Worm (Caenorhabditis elegans): ENCODE results near the gene math-5.

ce11 chrII:1922665-1923187 lies 40.1 kb upstream of the math-5 start, which contains the start of the genes bath-2 and F52C6.4:
- TF ChIP-seq unc-62 (GFP tag; optimal IDR thresholded peaks at IDR 0.05), result no peak
- no peak for TF ChIP-seq ztf-11 (tag; optimal IDR thresholded peaks at IDR 0.05)
- no peak for TF ChIP-seq lin-39 (tag; optimal IDR thresholded peaks at IDR 0.05)
- no peak for TF ChIP-seq mdl-1 (tag; optimal IDR thresholded peaks at IDR 0.05)
- no peak for TF ChIP-seq ceh-63 (GFP tag; optimal IDR thresholded peaks at IDR 0.05)
- no peak for TF ChIP-seq alr-1 (tag; optimal IDR thresholded peaks at IDR 0.05; ENCODE audit: borderline replicate concordance)
- TF ChIP-seq ceh-82 (tag; optimal IDR thresholded peaks at IDR 0.05), result no peak
- TF ChIP-seq nhr-12 (tag; optimal IDR thresholded peaks at IDR 0.05), result no peak
- no peak for TF ChIP-seq nhr-76 (tag; optimal IDR thresholded peaks at IDR 0.05)
- TF ChIP-seq lin-13 (GFP tag; optimal IDR thresholded peaks at IDR 0.05), result no peak
- no peak for TF ChIP-seq xbp-1 (tag; optimal IDR thresholded peaks at IDR 0.05)
- TF ChIP-seq swsn-7 (tag; optimal IDR thresholded peaks at IDR 0.05), result no peak

Data from whole organism, L1 larva.